Worm (Caenorhabditis elegans) whole organism, mixed stage, embryonic: Measurements from ENCODE around the gene mdt-6.

Experiments
- M03D4.4 ChIP-seq: sonication (generic microtip); optimal IDR thresholded peaks from 2 replicates; lab custom pipeline; 2017; ENCODE audit warnings: mild to moderate bottlenecking, missing genetic modification characterization, missing compliant biosample characterization
- blmp-1 ChIP-seq: fragments of 150-350 bp; optimal IDR thresholded peaks from 2 replicates; lab custom pipeline; 2014; ENCODE audit warnings: missing biosample characterization, missing genetic modification characterization
- ceh-39 ChIP-seq: fragments of 150-350 bp; optimal IDR thresholded peaks from 2 replicates; lab custom pipeline; 2014; ENCODE audit warnings: missing biosample characterization, missing genetic modification characterization
- ceh-43 ChIP-seq: fragments of 200-800 bp; sonication (Bioruptor generic); optimal IDR thresholded peaks from 2 replicates; lab custom pipeline; 2018; ENCODE audit warnings: mild to moderate bottlenecking, missing genetic modification characterization, moderate library complexity, missing compliant biosample characterization
- ceh-83 ChIP-seq: fragments of 200-800 bp; sonication (Bioruptor generic); optimal IDR thresholded peaks from 2 replicates; lab custom pipeline; 2018; ENCODE audit warnings: mild to moderate bottlenecking, missing genetic modification characterization, missing compliant biosample characterization
- ces-1 ChIP-seq: fragments of 150-350 bp; optimal IDR thresholded peaks from 2 replicates; lab custom pipeline; 2014; ENCODE audit warnings: missing biosample characterization, missing genetic modification reagents, missing genetic modification characterization
- elt-1 ChIP-seq: sonication (generic microtip); optimal IDR thresholded peaks from 2 replicates; lab custom pipeline; 2017; ENCODE audit warnings: missing genetic modification characterization, mild to moderate bottlenecking, missing compliant biosample characterization, antibody characterized with exemption, moderate library complexity, borderline replicate concordance; ENCODE audit not compliant: insufficient read depth
- elt-3 ChIP-seq: fragments of 150-350 bp; optimal IDR thresholded peaks from 2 replicates; lab custom pipeline; 2014; ENCODE audit warnings: missing biosample characterization, missing genetic modification characterization
- flh-1 ChIP-seq: fragments of 200-800 bp; sonication (Bioruptor generic); optimal IDR thresholded peaks from 2 replicates; lab custom pipeline; 2018; ENCODE audit warnings: mild to moderate bottlenecking, missing genetic modification characterization, moderate library complexity, missing compliant biosample characterization
- ham-2 ChIP-seq: fragments of 200-800 bp; sonication (Bioruptor generic); optimal IDR thresholded peaks from 2 replicates; lab custom pipeline; 2018; ENCODE audit warnings: mild to moderate bottlenecking, missing genetic modification characterization, missing compliant biosample characterization
- hlh-1 ChIP-seq: fragments of 150-350 bp; optimal IDR thresholded peaks from 2 replicates; lab custom pipeline; 2014; ENCODE audit warnings: missing biosample characterization, missing genetic modification reagents, missing genetic modification characterization
- lin-13 ChIP-seq: fragments of 150-350 bp; optimal IDR thresholded peaks from 2 replicates; lab custom pipeline; 2014; ENCODE audit warnings: missing biosample characterization, missing genetic modification characterization
- mab-5 ChIP-seq: fragments of 150-350 bp; optimal IDR thresholded peaks from 2 replicates; lab custom pipeline; 2014; ENCODE audit warnings: missing biosample characterization, missing genetic modification characterization
- mep-1 ChIP-seq: fragments of 150-350 bp; optimal IDR thresholded peaks from 2 replicates; lab custom pipeline; 2017; ENCODE audit warnings: missing biosample characterization, missing genetic modification reagents, missing genetic modification characterization, inconsistent platforms
- mls-2 ChIP-seq: sonication (generic microtip); optimal IDR thresholded peaks from 2 replicates; lab custom pipeline; 2016; ENCODE audit warnings: mild to moderate bottlenecking, missing genetic modification characterization, moderate library complexity, missing compliant biosample characterization
- nhr-12 ChIP-seq: fragments of 150-350 bp; optimal IDR thresholded peaks from 2 replicates; lab custom pipeline; 2014; ENCODE audit warnings: missing biosample characterization, missing genetic modification characterization
- nhr-2 ChIP-seq: fragments of 150-350 bp; optimal IDR thresholded peaks from 2 replicates; lab custom pipeline; 2014; ENCODE audit warnings: missing biosample characterization, missing genetic modification characterization
- nhr-237 ChIP-seq: fragments of 150-350 bp; optimal IDR thresholded peaks from 2 replicates; lab custom pipeline; 2014; ENCODE audit warnings: missing biosample characterization, missing genetic modification characterization
- nhr-28 ChIP-seq: fragments of 150-350 bp; optimal IDR thresholded peaks from 2 replicates; lab custom pipeline; 2014; ENCODE audit warnings: missing biosample characterization, missing genetic modification characterization
- nhr-76 ChIP-seq: sonication (generic microtip); optimal IDR thresholded peaks from 2 replicates; lab custom pipeline; 2017; ENCODE audit warnings: missing biosample characterization, missing genetic modification characterization
- pha-4 ChIP-seq: fragments of 150-350 bp; optimal IDR thresholded peaks from 2 replicates; lab custom pipeline; 2018; ENCODE audit warnings: missing biosample characterization, missing genetic modification reagents, missing genetic modification characterization
- sem-2 ChIP-seq: fragments of 200-800 bp; sonication (Bioruptor generic); optimal IDR thresholded peaks from 2 replicates; lab custom pipeline; 2018; ENCODE audit warnings: mild to moderate bottlenecking, missing genetic modification characterization, missing compliant biosample characterization
- snpc-4 ChIP-seq: fragments of 150-350 bp; optimal IDR thresholded peaks from 2 replicates; lab custom pipeline; 2014; ENCODE audit warnings: missing biosample characterization, missing genetic modification characterization
- sptf-1 ChIP-seq: sonication (generic microtip); optimal IDR thresholded peaks from 2 replicates; lab custom pipeline; 2017; ENCODE audit warnings: mild to moderate bottlenecking, missing genetic modification characterization, moderate library complexity, missing compliant biosample characterization
- tbx-8 ChIP-seq: fragments of 200-800 bp; sonication (Bioruptor generic); optimal IDR thresholded peaks from 2 replicates; lab custom pipeline; 2018; ENCODE audit warnings: mild to moderate bottlenecking, missing genetic modification characterization, moderate library complexity, missing compliant biosample characterization
- unc-120 ChIP-seq: sonication (generic microtip); optimal IDR thresholded peaks from 2 replicates; lab custom pipeline; 2017; ENCODE audit warnings: missing genetic modification characterization, missing compliant biosample characterization; ENCODE audit not compliant: poor library complexity, severe bottlenecking
- unc-39 ChIP-seq: fragments of 150-350 bp; optimal IDR thresholded peaks from 2 replicates; lab custom pipeline; 2014; ENCODE audit warnings: missing biosample characterization, missing genetic modification characterization

mdt-6 gene

DNA sequence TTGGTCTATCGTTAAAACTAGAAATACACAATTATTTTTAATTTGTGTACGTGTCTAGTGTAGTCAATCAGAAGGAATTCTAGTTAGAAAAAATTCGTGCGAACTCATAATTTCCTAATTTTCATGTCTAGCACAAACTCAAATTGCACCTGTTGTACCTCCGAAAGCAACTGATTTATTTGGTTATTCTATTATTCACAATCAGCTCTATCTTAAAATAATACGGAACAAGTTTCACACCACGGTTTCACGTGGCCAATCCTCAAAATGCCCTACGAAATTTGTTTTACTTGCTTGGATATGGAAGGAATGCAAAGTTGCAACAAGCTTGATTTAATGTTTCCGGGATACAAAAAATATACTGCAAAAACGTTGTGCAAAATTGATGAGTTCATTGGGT, 46.8 kb downstream of the mdt-6 start, which contains the start of gene srw-127:
srw-127 (plus strand) TSS at position 301 of the 400 bp plus-strand sequence.
- no peak for TF ChIP-seq blmp-1
- no peak for TF ChIP-seq mls-2 (tag; lab: Kevin White, UChicago)
- no peak for TF ChIP-seq tbx-8 (GFP tag; lab: Kevin White, UChicago)
- TF ChIP-seq nhr-76 (tag; lab: Kevin White, UChicago): no peak
- TF ChIP-seq ces-1 (GFP tag; lab: Kevin White, UChicago): no peak
- no peak for TF ChIP-seq mab-5
- no peak for TF ChIP-seq hlh-1 (tag; lab: Kevin White, UChicago)
- TF ChIP-seq ham-2 (GFP tag; lab: Kevin White, UChicago): no peak
- no peak for TF ChIP-seq sptf-1 (tag; lab: Kevin White, UChicago)
- no peak for TF ChIP-seq elt-1 (tag; lab: Kevin White, UChicago)
- no peak for TF ChIP-seq unc-39
- no peak for TF ChIP-seq flh-1
- TF ChIP-seq lin-13 (tag; lab: Kevin White, UChicago): no peak
- no peak for TF ChIP-seq pha-4 (tag; lab: Kevin White, UChicago)
- no peak for TF ChIP-seq nhr-2 (tag; lab: Kevin White, UChicago)
- no peak for TF ChIP-seq nhr-28
- no peak for TF ChIP-seq M03D4.4
- TF ChIP-seq nhr-237 (tag; lab: Kevin White, UChicago): no peak
- TF ChIP-seq ceh-83: no peak
- TF ChIP-seq sem-2 (GFP tag; lab: Kevin White, UChicago): no peak

DNA sequence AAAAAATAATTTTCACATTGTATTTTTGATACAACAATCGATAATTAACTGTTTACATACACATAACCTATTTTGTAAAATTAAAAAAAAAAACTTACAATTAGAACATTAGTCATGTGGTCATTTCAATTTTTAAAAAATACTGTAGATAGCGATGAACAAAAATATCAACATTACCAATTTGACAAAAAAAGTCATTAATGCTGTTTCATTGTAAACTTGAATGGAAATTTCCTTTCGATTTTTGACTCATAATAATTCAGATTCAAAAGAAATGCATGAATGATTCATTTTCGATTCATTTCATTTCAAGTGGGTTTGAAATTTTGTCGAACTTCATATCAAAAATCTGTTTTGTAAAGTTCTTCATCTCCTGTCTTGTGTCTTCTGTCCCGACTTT, 50.0 kb downstream of the mdt-6 start, which contains the start of gene C33G8.2:
C33G8.2 (plus strand) TSS at position 301 of the 400 bp plus-strand sequence.
- no peak for TF ChIP-seq nhr-237 (tag; lab: Kevin White, UChicago)
- TF ChIP-seq nhr-28: no peak
- TF ChIP-seq nhr-76 (tag; lab: Kevin White, UChicago): no peak
- TF ChIP-seq hlh-1 (tag; lab: Kevin White, UChicago): no peak
- no peak for TF ChIP-seq elt-1 (tag; lab: Kevin White, UChicago)
- no peak for TF ChIP-seq ceh-39
- no peak for TF ChIP-seq mab-5
- TF ChIP-seq nhr-12 (tag; lab: Kevin White, UChicago): no peak
- TF ChIP-seq ham-2 (GFP tag; lab: Kevin White, UChicago): no peak
- no peak for TF ChIP-seq snpc-4
- TF ChIP-seq unc-120 (tag; lab: Kevin White, UChicago): no peak
- no peak for TF ChIP-seq ceh-43 (GFP tag; lab: Kevin White, UChicago)
- no peak for TF ChIP-seq mep-1 (tag; lab: Kevin White, UChicago)
- no peak for TF ChIP-seq elt-3
- no peak for TF ChIP-seq unc-39
- TF ChIP-seq, all 35 proteins: peak for 0
